Fruit fly (Drosophila melanogaster): ENCODE results near the gene nht.

The nht gene

DNA sequence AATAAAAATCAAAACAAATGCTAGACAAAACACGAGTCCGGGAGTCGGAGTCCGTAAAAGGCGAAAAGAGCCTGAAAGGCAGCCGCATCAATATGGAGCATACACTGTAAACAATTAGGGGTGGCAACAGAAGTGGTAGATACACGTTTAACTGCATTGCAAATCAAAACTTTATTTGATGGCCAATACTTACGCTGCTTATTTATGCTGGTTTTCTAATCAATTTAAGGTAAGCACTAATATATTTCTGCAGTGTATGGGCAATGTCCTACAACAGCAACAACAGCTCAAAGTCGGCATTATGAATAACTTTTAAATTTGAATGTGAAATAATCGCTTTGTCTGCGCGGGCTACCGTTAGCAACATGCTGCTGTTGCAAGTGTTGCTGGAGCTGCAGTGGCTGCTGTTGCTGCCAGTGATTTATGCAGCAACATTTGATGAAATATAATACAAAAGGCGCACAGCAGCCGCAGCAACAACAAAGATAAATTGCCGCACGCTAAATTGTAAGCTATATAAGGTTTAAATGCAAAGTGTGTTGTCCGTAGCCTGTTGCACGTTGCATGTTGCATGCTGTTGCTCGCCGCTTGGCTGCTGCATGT, 45.1 kb downstream of the nht start:
- TF ChIP-seq pnt (GFP tag; optimal IDR thresholded peaks at IDR 0.05), result peak; percentile 0
- no peak for TF ChIP-seq CG2199 (GFP tag; IDR thresholded peaks at IDR 0.05)
- no peak for TF ChIP-seq CG8765 (GFP tag; IDR thresholded peaks at IDR 0.05)
- no peak for TF ChIP-seq CG42726 (GFP tag; IDR thresholded peaks at IDR 0.05; ENCODE audit: partially characterized antibody)
- no peak for TF ChIP-seq abd-A (tag; optimal IDR thresholded peaks at IDR 0.05)
- TF ChIP-seq prd (optimal IDR thresholded peaks at IDR 0.05), result no peak
- TF ChIP-seq prd (GFP tag; IDR thresholded peaks at IDR 0.05), result peak; percentile 11; the same call in 1 of the 3 replicates
- no peak for TF ChIP-seq CG14965 (GFP tag; optimal IDR thresholded peaks at IDR 0.05; ENCODE audit: borderline replicate concordance)
- no peak for TF ChIP-seq bigmax (GFP tag; optimal IDR thresholded peaks at IDR 0.05)
- TF ChIP-seq CG11504 (tag; optimal IDR thresholded peaks at IDR 0.05), result peak; percentile 95
- TF ChIP-seq dmrt99B (tag; optimal IDR thresholded peaks at IDR 0.05), result no peak
- no peak for TF ChIP-seq CG4854 (GFP tag; optimal IDR thresholded peaks at IDR 0.05)
- no peak for TF ChIP-seq HHEX (GFP tag; optimal IDR thresholded peaks at IDR 0.05)
- no peak for TF ChIP-seq Myb (GFP tag; optimal IDR thresholded peaks at IDR 0.05)
- 0 out of 2 replicates have a peak, but pooled peaks have one; percentile 31 for TF ChIP-seq Drgx (GFP tag; IDR thresholded peaks at IDR 0.05)
- no peak for TF ChIP-seq Hmr (GFP tag; optimal IDR thresholded peaks at IDR 0.05)
- TF ChIP-seq al (GFP tag; IDR thresholded peaks at IDR 0.05), result no peak
- TF ChIP-seq Dp (GFP tag; optimal IDR thresholded peaks at IDR 0.05), result no peak
- TF ChIP-seq zfh1 (GFP tag; IDR thresholded peaks at IDR 0.05), result no peak
- TF ChIP-seq CG1603 (tag; optimal IDR thresholded peaks at IDR 0.05), result peak; percentile 39
- no peak for TF ChIP-seq dmrt11E (tag; optimal IDR thresholded peaks at IDR 0.05)
- no peak for TF ChIP-seq lilli (GFP tag; optimal IDR thresholded peaks at IDR 0.05)
- TF ChIP-seq pita (GFP tag; optimal IDR thresholded peaks at IDR 0.05), result no peak
- TF ChIP-seq sens (GFP tag), result peak; percentile 77
- TF ChIP-seq esg (GFP tag; conservative IDR thresholded peaks at IDR 0.05), result no peak
- TF ChIP-seq lola (GFP tag; optimal IDR thresholded peaks at IDR 0.05), result no peak
- no peak for TF ChIP-seq GATAe (GFP tag; conservative IDR thresholded peaks at IDR 0.05)
- no peak for TF ChIP-seq HLH54F (GFP tag; optimal IDR thresholded peaks at IDR 0.05)
- TF ChIP-seq CG5245 (GFP tag; optimal IDR thresholded peaks at IDR 0.05), result no peak
- no peak for TF ChIP-seq CG1792 (GFP tag; optimal IDR thresholded peaks at IDR 0.05)
- no peak for TF ChIP-seq yki (optimal IDR thresholded peaks at IDR 0.05)
- TF ChIP-seq gem (tag; optimal IDR thresholded peaks at IDR 0.05), result peak; percentile 25
- no peak for TF ChIP-seq CG10431 (GFP tag; optimal IDR thresholded peaks at IDR 0.05)
- 0 out of 2 replicates have a peak, but pooled peaks have one; percentile 19 for TF ChIP-seq CG4404 (GFP tag; IDR thresholded peaks at IDR 0.05)
- no peak for TF ChIP-seq nerfin-1 (tag; optimal IDR thresholded peaks at IDR 0.05)
- TF ChIP-seq Atf-2 (GFP tag; optimal IDR thresholded peaks at IDR 0.05), result no peak
- TF ChIP-seq sisA (GFP tag; IDR thresholded peaks at IDR 0.05), result peak; percentile 14; the same call in 1 of the 2 replicates
- no peak for TF ChIP-seq ewg (GFP tag; optimal IDR thresholded peaks at IDR 0.05)
- TF ChIP-seq mam (GFP tag; optimal IDR thresholded peaks at IDR 0.05), result peak; percentile 18
- no peak for TF ChIP-seq Hmx (GFP tag; optimal IDR thresholded peaks at IDR 0.05)
- peak; percentile 32 for TF ChIP-seq Med (GFP tag)
- peak; percentile 42; the same call in 1 of the 2 replicates for TF ChIP-seq Xrp1 (GFP tag; IDR thresholded peaks at IDR 0.05)
- peak; percentile 22 for TF ChIP-seq phol (tag; optimal IDR thresholded peaks at IDR 0.05)
- TF ChIP-seq Ptx1 (GFP tag; IDR thresholded peaks at IDR 0.05), result peak; percentile 21; the same call in 1 of the 2 replicates
- TF ChIP-seq CG13424 (tag; optimal IDR thresholded peaks at IDR 0.05), result no peak
- TF ChIP-seq CG4424 (GFP tag; optimal IDR thresholded peaks at IDR 0.05), result peak; percentile 15
- no peak for TF ChIP-seq Atf3 (GFP tag; optimal IDR thresholded peaks at IDR 0.05)
- peak; percentile 29; the same call in 1 of the 3 replicates for TF ChIP-seq row (GFP tag; IDR thresholded peaks at IDR 0.05)
- TF ChIP-seq CG12219 (GFP tag; optimal IDR thresholded peaks at IDR 0.05), result no peak
- TF ChIP-seq ab (GFP tag; optimal IDR thresholded peaks at IDR 0.05), result no peak
- TF ChIP-seq tll (GFP tag; optimal IDR thresholded peaks at IDR 0.05), result no peak

Data from whole organism, embryonic.